Worm (Caenorhabditis elegans): Measurements from ENCODE around the gene ccch-3.

DNA sequence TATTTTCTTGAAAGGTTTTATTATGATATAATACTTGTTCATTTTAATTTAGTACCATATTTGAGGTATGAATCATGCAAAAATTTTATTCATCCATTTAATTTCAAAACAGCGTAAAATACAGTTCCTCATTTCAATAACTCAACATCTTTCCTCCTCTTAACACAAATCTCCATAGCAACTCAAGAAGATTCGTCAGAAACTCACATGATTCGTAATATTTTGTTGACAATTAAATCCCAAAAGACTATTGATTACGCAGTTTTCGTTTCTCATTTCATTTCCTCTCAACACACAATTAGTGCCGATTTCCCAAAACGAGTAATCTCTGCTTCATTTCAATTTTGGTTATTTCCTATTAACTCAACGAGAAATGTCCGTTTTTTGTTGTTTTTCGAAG is 48.8 kb upstream of the ccch-3 start, which contains the start of gene R11D1.2:
- TF ChIP-seq nhr-90 (tag; optimal IDR thresholded peaks at IDR 0.05) (no peak), ekl-4 (GFP tag; IDR thresholded peaks at IDR 0.05) (no peak), snpc-4 (GFP tag; optimal IDR thresholded peaks at IDR 0.05) (no peak), snpc-4 (tag; optimal IDR thresholded peaks at IDR 0.05) (no peak), ceh-27 (GFP tag; optimal IDR thresholded peaks at IDR 0.05) (no peak), madf-8 (GFP tag; conservative IDR thresholded peaks at IDR 0.05) (no peak), athp-1 (tag; optimal IDR thresholded peaks at IDR 0.05) (no peak), K11D2.4 (GFP tag; IDR thresholded peaks at IDR 0.05) (no peak), sea-2 (GFP tag; IDR thresholded peaks at IDR 0.05) (no peak), pha-4 (tag; optimal IDR thresholded peaks at IDR 0.05) (no peak), pbrm-1 (GFP tag; IDR thresholded peaks at IDR 0.05) (no peak), nhr-120 (GFP tag; IDR thresholded peaks at IDR 0.05) (no peak)
